Worm (Caenorhabditis elegans) whole organism, L4/young adult: ENCODE results near the gene idpb-2.
"Not testable (repeated sequence)": the region's sequence is repeated elsewhere in the genome, so short reads cannot be mapped to it uniquely, and the experiment has no call there.

Experiments used
- W03F9.2 ChIP-seq: fragments of 150-350 bp; optimal IDR thresholded peaks from 2 replicates; lab custom pipeline; 2014; ENCODE audit warnings: missing biosample characterization, missing genetic modification characterization
- dao-5 ChIP-seq: sonication (generic microtip); optimal IDR thresholded peaks from 2 replicates; lab custom pipeline; 2016; ENCODE audit warnings: missing genotype, missing genetic modification characterization, moderate library complexity, missing compliant biosample characterization
- him-1 ChIP-seq: sonication (generic microtip); optimal IDR thresholded peaks from 2 replicates; lab custom pipeline; 2016; ENCODE audit warnings: missing genotype, missing genetic modification reagents, missing genetic modification characterization, missing compliant biosample characterization

Gene idpb-2

DNA sequence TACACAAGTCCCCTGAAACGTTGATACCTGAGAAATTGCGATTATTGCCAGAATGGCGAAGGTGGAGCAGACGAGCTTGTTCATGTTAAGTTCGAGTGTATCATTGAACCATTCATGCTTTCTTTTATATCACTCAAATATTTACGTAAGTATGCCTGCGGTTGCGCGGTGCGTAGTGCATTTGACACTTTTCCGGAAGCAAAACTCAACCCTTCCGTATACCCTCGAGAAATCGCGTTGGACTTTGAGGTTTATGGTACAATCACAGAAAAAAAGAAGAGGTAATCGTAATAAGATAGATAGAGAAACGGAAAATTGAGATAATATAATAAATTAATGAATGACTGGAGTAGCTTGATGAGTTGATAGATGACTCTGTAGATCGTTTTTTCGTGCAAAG, at the start of gene idpb-2:
idpb-2 (minus strand) TSS at position 101 of the 400 bp plus-strand sequence.
- no peak for TF ChIP-seq dao-5 (tag; lab: Kevin White, UChicago)
- TF ChIP-seq W03F9.2 (tag; lab: Kevin White, UChicago) = no peak
- no peak for TF ChIP-seq him-1 (tag; lab: Kevin White, UChicago)

- TF ChIP-seq him-1 (tag; lab: Kevin White, UChicago) (no peak), dao-5 (tag; lab: Kevin White, UChicago) (no peak), W03F9.2 (tag; lab: Kevin White, UChicago) (no peak)
These were observed 46.3 kb upstream of the idpb-2 start, which contains the start of gene srsy-1 for ce11 chrII:5115733-5116132. TSS of gene srsy-1 (plus strand) at chrII:5116033.

ce11 chrII:5115235-5115634, 45.8 kb upstream of the idpb-2 start, which contains the start of gene msp-74:
TSS of gene msp-74 (minus strand) at chrII:5115335.
- not testable (repeated sequence) for TF ChIP-seq dao-5, him-1, W03F9.2 (tag; lab: Kevin White, UChicago)

ce11 chrII:5112082-5112481, 42.7 kb upstream of the idpb-2 start, which contains the start of gene F09C12.8:
TSS of gene F09C12.8 (plus strand) at chrII:5112382.
- TF ChIP-seq dao-5 (tag; lab: Kevin White, UChicago) (no peak), W03F9.2 (tag; lab: Kevin White, UChicago) (no peak), him-1 (tag; lab: Kevin White, UChicago) (no peak)

- TF ChIP-seq him-1 (tag; lab: Kevin White, UChicago) (no peak), W03F9.2 (tag; lab: Kevin White, UChicago) (no peak), dao-5 (tag; lab: Kevin White, UChicago) (no peak)
These were observed 40.3 kb upstream of the idpb-2 start, which contains the start of gene F09C12.2 for ce11 chrII:5109693-5110092. TSS of gene F09C12.2 (plus strand) at chrII:5110012.

- TF ChIP-seq W03F9.2 (tag; lab: Kevin White, UChicago) = peak; percentile 32
- peak; percentile 76 for TF ChIP-seq dao-5 (tag; lab: Kevin White, UChicago)
- peak; percentile 86 for TF ChIP-seq him-1 (tag; lab: Kevin White, UChicago)
These were observed 35.6 kb upstream of the idpb-2 start for ce11 chrII:5105020-5105419.

ce11 chrII:5103784-5104457, 34.5 kb upstream of the idpb-2 start, which contains the start of the genes C04G6.11 and mpk-2:
TSS of gene C04G6.11 (minus strand) at chrII:5103834.
TSS of gene mpk-2 (plus strand) at chrII:5104118.
- TF ChIP-seq W03F9.2 (tag; lab: Kevin White, UChicago) (no peak), dao-5 (tag; lab: Kevin White, UChicago) (no peak), him-1 (tag; lab: Kevin White, UChicago) (no peak)

DNA sequence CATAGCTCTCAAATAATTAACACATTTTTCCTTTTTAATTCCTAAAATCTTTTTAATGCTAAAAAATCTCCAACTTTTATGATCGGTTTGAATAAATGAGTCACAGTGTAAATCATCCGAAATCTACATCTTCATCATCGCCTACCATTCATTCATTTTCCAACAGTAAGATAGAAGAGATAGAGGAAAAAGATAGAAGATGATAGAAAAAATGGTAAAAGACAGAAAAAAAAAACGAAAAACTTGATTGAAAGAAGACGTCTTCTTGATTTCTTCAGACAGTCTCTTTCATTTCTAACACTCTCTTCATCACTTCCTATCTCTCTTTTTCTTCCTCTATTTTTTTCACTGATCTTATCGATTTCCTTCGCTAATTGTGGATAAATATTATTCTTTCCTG, 33.8 kb upstream of the idpb-2 start:
- TF ChIP-seq dao-5 (tag; lab: Kevin White, UChicago) = no peak
- TF ChIP-seq him-1 (tag; lab: Kevin White, UChicago) = no peak
- TF ChIP-seq W03F9.2 (tag; lab: Kevin White, UChicago) = no peak

ce11 chrII:5101701-5102100, 32.3 kb upstream of the idpb-2 start, which contains the start of the genes idpb-3 and idpb-1:
TSS of gene idpb-3 (minus strand) at chrII:5101801.
TSS of gene idpb-1 (plus strand) at chrII:5101984.
- TF ChIP-seq W03F9.2 (tag; lab: Kevin White, UChicago) (no peak), dao-5 (tag; lab: Kevin White, UChicago) (no peak), him-1 (tag; lab: Kevin White, UChicago) (no peak)

DNA sequence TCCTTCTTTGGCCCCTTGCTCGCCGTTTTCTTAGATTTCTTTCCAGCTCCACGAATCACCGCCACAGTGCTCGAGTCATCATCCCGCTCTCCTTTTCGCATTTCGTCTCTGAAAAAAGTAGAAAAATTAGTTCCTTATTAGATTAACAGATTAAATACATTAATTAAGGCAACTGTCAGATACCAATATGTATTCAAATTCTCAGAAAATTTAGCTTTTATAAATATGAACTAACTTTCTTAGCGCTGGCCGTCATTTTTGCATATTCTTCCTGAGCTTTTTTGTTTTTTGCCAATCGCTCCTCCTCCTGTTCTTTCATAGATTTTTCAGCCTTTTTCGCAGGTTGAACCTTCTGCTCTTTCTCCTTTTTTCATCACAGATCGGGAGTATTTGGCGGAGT, 30.2 kb upstream of the idpb-2 start, which contains the start of gene C04G6.6:
C04G6.6 (minus strand) TSS at position 101 of the 400 bp plus-strand sequence.
- no peak for TF ChIP-seq dao-5 (tag; lab: Kevin White, UChicago)
- no peak for TF ChIP-seq him-1 (tag; lab: Kevin White, UChicago)
- no peak for TF ChIP-seq W03F9.2 (tag; lab: Kevin White, UChicago)

DNA sequence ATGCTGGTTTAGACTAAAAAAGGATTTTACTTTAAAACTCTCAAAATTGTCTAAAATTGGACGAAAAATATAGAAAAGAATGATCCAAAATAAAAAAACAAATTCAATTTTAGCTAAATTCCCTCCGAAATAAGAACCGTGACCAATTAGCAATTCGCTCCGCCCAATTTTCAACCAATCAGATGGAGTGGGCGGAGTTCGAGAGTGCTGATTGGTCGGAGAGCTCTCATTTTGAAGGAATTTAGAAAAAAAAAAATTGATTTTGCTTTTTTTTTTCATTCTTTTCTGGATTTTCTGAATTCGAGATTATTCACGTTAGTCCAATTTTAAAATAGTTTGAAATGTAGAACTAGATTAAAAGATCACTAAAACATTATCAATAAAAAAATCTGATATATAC, 29.6 kb upstream of the idpb-2 start:
- TF ChIP-seq W03F9.2 (tag; lab: Kevin White, UChicago) (no peak), him-1 (tag; lab: Kevin White, UChicago) (no peak), dao-5 (tag; lab: Kevin White, UChicago) (no peak)

ce11 chrII:5093945-5094344, 24.5 kb upstream of the idpb-2 start, which contains the start of gene C04G6.13:
TSS of gene C04G6.13 (plus strand) at chrII:5094245.
- TF ChIP-seq W03F9.2 (tag; lab: Kevin White, UChicago) = no peak
- no peak for TF ChIP-seq him-1 (tag; lab: Kevin White, UChicago)
- no peak for TF ChIP-seq dao-5 (tag; lab: Kevin White, UChicago)
